Fruit fly (Drosophila melanogaster) Kc167 (cell line): Measurements from ENCODE around the gene CG6865.

ENCODE experiments used
- Sin3A ChIP-seq: fragments of >200 bp; optimal IDR thresholded peaks from 2 replicates; lab custom pipeline; 2018; ENCODE audit warnings: missing external identifiers
- h ChIP-seq: fragments of >200 bp; optimal IDR thresholded peaks from 3 replicates; lab custom pipeline; 2018; ENCODE audit warnings: missing external identifiers
- insv ChIP-seq: fragments of >200 bp; optimal IDR thresholded peaks from 3 replicates; lab custom pipeline; 2018; ENCODE audit warnings: missing external identifiers
- psq ChIP-seq: fragments of >200 bp; optimal IDR thresholded peaks from 2 replicates; lab custom pipeline; 2017; ENCODE audit warnings: missing external identifiers
- ttk ChIP-seq: sonication (Bioruptor generic); optimal IDR thresholded peaks from 2 replicates; lab custom pipeline; 2017; ENCODE audit warnings: missing external identifiers

dm6 chr3L:18895079-18895478, 31.6 kb downstream of the CG6865 start:
- TF ChIP-seq psq (lab: Kevin White, UChicago) (no peak), ttk (lab: Kevin White, UChicago) (no peak), insv (no peak), h (lab: Kevin White, UChicago) (no peak), Sin3A (lab: Kevin White, UChicago) (no peak)
